Worm (Caenorhabditis elegans) whole organism, L2 larva: ENCODE measurements around the gene F25H9.2.

ENCODE experiments used
- R02D3.7 ChIP-seq: fragments of 150-350 bp; optimal IDR thresholded peaks from 2 replicates; lab custom pipeline; 2014; ENCODE audit warnings: missing biosample characterization, missing genetic modification characterization
- aly-2 ChIP-seq: fragments of 150-350 bp; optimal IDR thresholded peaks from 2 replicates; lab custom pipeline; 2014; ENCODE audit warnings: missing biosample characterization, missing genetic modification characterization
- blmp-1 ChIP-seq: sonication (generic microtip); optimal IDR thresholded peaks from 2 replicates; lab custom pipeline; 2017; ENCODE audit warnings: missing genetic modification characterization, mild to moderate bottlenecking, missing compliant biosample characterization, antibody characterized with exemption, moderate library complexity; ENCODE audit not compliant: insufficient read depth
- ceh-16 ChIP-seq: fragments of 150-350 bp; optimal IDR thresholded peaks from 2 replicates; lab custom pipeline; 2014; ENCODE audit warnings: missing biosample characterization, missing genetic modification characterization
- elt-3 ChIP-seq: sonication (generic microtip); optimal IDR thresholded peaks from 2 replicates; lab custom pipeline; 2017; ENCODE audit warnings: missing biosample characterization, missing genetic modification characterization
- mab-5 ChIP-seq: fragments of 150-350 bp; optimal IDR thresholded peaks from 2 replicates; lab custom pipeline; 2014; ENCODE audit warnings: missing biosample characterization, missing genetic modification characterization
- nhr-237 ChIP-seq: fragments of 150-350 bp; optimal IDR thresholded peaks from 2 replicates; lab custom pipeline; 2014; ENCODE audit warnings: missing biosample characterization, missing genetic modification characterization
- nhr-25 ChIP-seq: fragments of 150-350 bp; sonication (generic microtip); optimal IDR thresholded peaks from 3 replicates; lab custom pipeline; 2014; ENCODE audit warnings: missing biosample characterization, missing genetic modification characterization
- nhr-77 ChIP-seq: fragments of 150-350 bp; optimal IDR thresholded peaks from 2 replicates; lab custom pipeline; 2014; ENCODE audit warnings: missing biosample characterization, missing genetic modification characterization
- sem-4 ChIP-seq: fragments of 150-350 bp; optimal IDR thresholded peaks from 2 replicates; lab custom pipeline; 2014; ENCODE audit warnings: missing biosample characterization, missing genetic modification reagents, missing genetic modification characterization
- skn-1 ChIP-seq: sonication (generic microtip); optimal IDR thresholded peaks from 2 replicates; lab custom pipeline; 2017; ENCODE audit warnings: missing biosample characterization, missing genetic modification characterization
- snpc-4 ChIP-seq: fragments of 150-350 bp; optimal IDR thresholded peaks from 2 replicates; lab custom pipeline; 2014; ENCODE audit warnings: missing biosample characterization, missing genetic modification characterization

ce11 chrV:13421697-13422096, 36.2 kb upstream of the F25H9.2 start:
- TF ChIP-seq blmp-1 (tag; lab: Kevin White, UChicago), result no peak
- TF ChIP-seq ceh-16 (tag; lab: Kevin White, UChicago), result no peak
- TF ChIP-seq R02D3.7, result no peak
- TF ChIP-seq aly-2, result no peak
- TF ChIP-seq nhr-237, result no peak
- no peak for TF ChIP-seq nhr-77 (tag; lab: Kevin White, UChicago)
- no peak for TF ChIP-seq elt-3
- TF ChIP-seq nhr-25 (tag; lab: Kevin White, UChicago), result no peak
- TF ChIP-seq sem-4 (tag; lab: Kevin White, UChicago), result no peak
- no peak for TF ChIP-seq snpc-4 (tag; lab: Kevin White, UChicago)
- no peak for TF ChIP-seq skn-1 (tag; lab: Kevin White, UChicago)
- TF ChIP-seq mab-5, result no peak
